Fruit fly (Drosophila melanogaster): ENCODE measurements around the gene RecQ5.

Gene RecQ5

dm6 chr3L:14652554-14652953, 20.7 kb upstream of the RecQ5 start (continued):
- TF ChIP-seq CG10366 (GFP tag; IDR thresholded peaks at IDR 0.05) = peak; percentile 65
- peak; percentile 15 for TF ChIP-seq CG15514 (GFP tag; optimal IDR thresholded peaks at IDR 0.05)
- TF ChIP-seq CG15011 (GFP tag; optimal IDR thresholded peaks at IDR 0.05) = no peak
- TF ChIP-seq CG2202 (tag; optimal IDR thresholded peaks at IDR 0.05) = peak; percentile 90
- TF ChIP-seq CG14441 (GFP tag; IDR thresholded peaks at IDR 0.05) = no peak
- peak; percentile 68 for TF ChIP-seq CG4707 (GFP tag; optimal IDR thresholded peaks at IDR 0.05)
- TF ChIP-seq lola (GFP tag; optimal IDR thresholded peaks at IDR 0.05) = peak in 1 of 3 experiments; percentile 94
- peak; percentile 83 for TF ChIP-seq gcm (GFP tag; optimal IDR thresholded peaks at IDR 0.05)
- peak; percentile 52 for TF ChIP-seq Fer3 (tag; optimal IDR thresholded peaks at IDR 0.05)
- TF ChIP-seq jing (GFP tag; optimal IDR thresholded peaks at IDR 0.05) = peak; percentile 50
- TF ChIP-seq CG7786 (GFP tag; optimal IDR thresholded peaks at IDR 0.05) = peak; percentile 57
- TF ChIP-seq stwl (tag; optimal IDR thresholded peaks at IDR 0.05) = peak; percentile 16
- TF ChIP-seq CG4854 (GFP tag; optimal IDR thresholded peaks at IDR 0.05) = peak; percentile 11
- peak; percentile 81 for TF ChIP-seq nerfin-1 (tag; optimal IDR thresholded peaks at IDR 0.05)
- peak; percentile 48 for TF ChIP-seq ERR (GFP tag; optimal IDR thresholded peaks at IDR 0.05)
- peak; percentile 86 for TF ChIP-seq Ssrp (tag; optimal IDR thresholded peaks at IDR 0.05)
- peak; percentile 73 for TF ChIP-seq zen (tag; optimal IDR thresholded peaks at IDR 0.05)
- no peak for TF ChIP-seq abd-A (tag; optimal IDR thresholded peaks at IDR 0.05)
- TF ChIP-seq Dref (GFP tag; IDR thresholded peaks at IDR 0.05) = no peak
- TF ChIP-seq ken (GFP tag; IDR thresholded peaks at IDR 0.05) = peak; percentile 64; the same call in 1 of the 3 replicates
- TF ChIP-seq CG1832 (GFP tag; optimal IDR thresholded peaks at IDR 0.05) = no peak
- TF ChIP-seq Lhr (GFP tag; optimal IDR thresholded peaks at IDR 0.05) = peak; percentile 70
- peak; percentile 67 for TF ChIP-seq Max (GFP tag; optimal IDR thresholded peaks at IDR 0.05)
- no peak for TF ChIP-seq GATAe (GFP tag; conservative IDR thresholded peaks at IDR 0.05)
- peak; percentile 91 for TF ChIP-seq gsb-n (tag; optimal IDR thresholded peaks at IDR 0.05)
- TF ChIP-seq lbe (GFP tag; optimal IDR thresholded peaks at IDR 0.05) = peak; percentile 67
- no peak for TF ChIP-seq Lpt (GFP tag; optimal IDR thresholded peaks at IDR 0.05)
- no peak for TF ChIP-seq dan (GFP tag; IDR thresholded peaks at IDR 0.05)
- peak; percentile 79 for TF ChIP-seq D19A (tag; optimal IDR thresholded peaks at IDR 0.05)
- TF ChIP-seq CG3726 (GFP tag; IDR thresholded peaks at IDR 0.05) = peak; percentile 41; the same call in 1 of the 3 replicates
- peak; percentile 45; the same call in 1 of the 2 replicates for TF ChIP-seq CG8765 (GFP tag; IDR thresholded peaks at IDR 0.05)
- TF ChIP-seq sens (GFP tag) = peak; percentile 98
- TF ChIP-seq Mrtf (GFP tag; IDR thresholded peaks at IDR 0.05) = no peak; the same call in 2 of the 3 replicates
- TF ChIP-seq NC2α (GFP tag; optimal IDR thresholded peaks at IDR 0.05) = peak; percentile 68
- TF ChIP-seq Elba2 (GFP tag; optimal IDR thresholded peaks at IDR 0.05) = no peak
- TF ChIP-seq Chrac-16 (GFP tag; optimal IDR thresholded peaks at IDR 0.05) = peak; percentile 75
- no peak for TF ChIP-seq bowl (GFP tag; IDR thresholded peaks at IDR 0.05)
- no peak for TF ChIP-seq nerfin-2 (GFP tag; IDR thresholded peaks at IDR 0.05; ENCODE audit: partially characterized antibody)
- peak; percentile 62 for TF ChIP-seq CG17568 (GFP tag; optimal IDR thresholded peaks at IDR 0.05)
- peak; percentile 87 for TF ChIP-seq CG8924 (tag; optimal IDR thresholded peaks at IDR 0.05)
- 0 out of 2 replicates have a peak, but pooled peaks have one; percentile 16 for TF ChIP-seq MBD-R2 (GFP tag; IDR thresholded peaks at IDR 0.05)
- peak; percentile 94 for TF ChIP-seq Spps (tag; optimal IDR thresholded peaks at IDR 0.05)
- no peak for TF ChIP-seq D19B (GFP tag; optimal IDR thresholded peaks at IDR 0.05)
- peak; percentile 94 for TF ChIP-seq CG14710 (tag; optimal IDR thresholded peaks at IDR 0.05)
- TF ChIP-seq Myb (GFP tag; optimal IDR thresholded peaks at IDR 0.05) = no peak
- peak; percentile 60 for TF ChIP-seq HHEX (GFP tag; optimal IDR thresholded peaks at IDR 0.05)
- TF ChIP-seq wdn (GFP tag; IDR thresholded peaks at IDR 0.05) = no peak
- peak; percentile 64; the same call in 1 of the 2 replicates for TF ChIP-seq Ptx1 (GFP tag; IDR thresholded peaks at IDR 0.05)
- TF ChIP-seq ac (GFP tag; optimal IDR thresholded peaks at IDR 0.05) = peak; percentile 22
- no peak for TF ChIP-seq HmgD (GFP tag; optimal IDR thresholded peaks at IDR 0.05)
- peak; percentile 6 for TF ChIP-seq CG2120 (GFP tag; optimal IDR thresholded peaks at IDR 0.05)
